Fruit fly (Drosophila melanogaster) S2 (cell line): ENCODE measurements around the gene CG6006.
A peak's percentile ranks its signal among the peaks of the same experiment; 100 is the strongest.

Source experiments
- CG8478 ChIP-seq: fragments of >200 bp; optimal IDR thresholded peaks from 2 replicates; lab custom pipeline; 2018
- CTCF ChIP-seq, 2 experiments: fragments of >200 bp; optimal IDR thresholded peaks; 2 replicates each; lab custom pipeline; 2018

The CG6006 gene

DNA sequence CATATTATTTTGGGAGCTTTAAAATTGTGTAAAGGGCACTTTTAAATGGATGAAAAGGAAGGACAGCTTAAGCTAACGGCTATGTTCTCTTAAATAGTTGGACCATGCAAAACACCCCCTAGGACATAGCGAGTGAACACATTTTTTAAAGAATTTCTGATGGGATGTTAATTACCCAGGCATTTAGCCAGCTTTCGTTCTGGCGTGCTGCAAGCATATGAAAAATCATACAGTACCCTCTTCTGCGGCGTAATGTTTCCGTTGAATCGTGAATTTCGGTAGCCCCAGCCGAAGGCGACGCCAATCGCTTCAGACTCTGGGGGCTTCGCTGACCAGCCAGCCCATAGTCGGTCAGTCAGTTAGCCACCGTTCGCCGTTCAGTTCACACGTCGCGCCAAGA lies at the start of gene CG6006:
TSS of gene CG6006 (plus strand) at position 301 of the 400 bp plus-strand sequence.
- no peak for TF ChIP-seq CG8478 (lab: Kevin White, UChicago)
- no peak for TF ChIP-seq CTCF (optimal IDR thresholded peaks at IDR 0.05; lab: Kevin White, UChicago)

DNA sequence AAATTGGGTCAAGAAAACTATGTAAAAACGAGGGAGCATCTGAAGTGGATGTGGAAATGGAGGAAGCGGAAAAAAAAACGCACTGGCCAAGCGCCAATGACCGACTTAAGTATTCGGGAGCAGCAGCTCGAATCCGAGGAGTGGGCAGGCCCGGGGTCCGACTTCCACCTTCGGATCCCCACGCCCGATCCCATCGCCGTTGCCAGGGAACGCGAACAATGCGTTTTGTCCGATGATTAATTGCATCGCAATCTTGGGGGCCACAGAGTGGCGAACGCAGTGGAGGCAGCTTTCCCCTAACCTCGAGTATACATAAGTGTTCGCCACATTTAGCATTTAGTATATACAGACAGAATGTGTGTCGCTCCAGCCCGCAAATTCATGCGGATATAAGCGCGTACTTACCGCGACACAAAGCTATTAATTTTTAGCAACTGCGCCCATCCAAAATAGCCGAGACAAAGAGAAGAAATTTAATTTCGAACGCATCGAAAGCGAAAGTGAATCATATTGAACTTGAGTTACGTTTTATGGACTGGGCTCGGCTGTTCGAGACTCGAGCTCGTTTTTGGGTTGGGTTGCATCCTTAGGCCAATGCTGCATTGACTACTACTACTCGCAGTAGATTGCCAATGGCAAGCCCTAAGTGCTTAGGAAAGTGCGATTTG lies 48.8 kb upstream of the CG6006 start:
- no peak for TF ChIP-seq CTCF (optimal IDR thresholded peaks at IDR 0.05; lab: Kevin White, UChicago)
- TF ChIP-seq CG8478 (lab: Kevin White, UChicago) = no peak

DNA sequence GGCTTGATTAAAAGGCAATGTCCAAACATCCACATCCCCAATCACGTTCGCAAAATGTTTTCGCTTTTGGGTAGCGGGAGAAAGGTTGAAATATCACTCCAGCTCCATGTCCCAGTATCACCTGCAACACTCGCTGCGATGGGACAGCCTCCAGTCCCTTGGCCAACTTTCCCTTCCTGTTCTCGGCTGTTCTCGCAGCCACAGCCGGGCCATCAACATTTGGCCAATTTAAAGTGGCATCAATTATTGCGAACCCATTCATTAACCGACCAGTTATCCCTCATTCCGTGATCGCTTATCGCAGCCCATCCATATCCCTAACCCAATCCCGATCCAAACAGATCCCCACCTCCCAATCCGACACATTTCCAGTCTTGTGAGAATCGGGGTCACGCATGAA lies 41.7 kb upstream of the CG6006 start:
- TF ChIP-seq CG8478 (lab: Kevin White, UChicago) (no peak), CTCF (optimal IDR thresholded peaks at IDR 0.05; lab: Kevin White, UChicago) (no peak)

DNA sequence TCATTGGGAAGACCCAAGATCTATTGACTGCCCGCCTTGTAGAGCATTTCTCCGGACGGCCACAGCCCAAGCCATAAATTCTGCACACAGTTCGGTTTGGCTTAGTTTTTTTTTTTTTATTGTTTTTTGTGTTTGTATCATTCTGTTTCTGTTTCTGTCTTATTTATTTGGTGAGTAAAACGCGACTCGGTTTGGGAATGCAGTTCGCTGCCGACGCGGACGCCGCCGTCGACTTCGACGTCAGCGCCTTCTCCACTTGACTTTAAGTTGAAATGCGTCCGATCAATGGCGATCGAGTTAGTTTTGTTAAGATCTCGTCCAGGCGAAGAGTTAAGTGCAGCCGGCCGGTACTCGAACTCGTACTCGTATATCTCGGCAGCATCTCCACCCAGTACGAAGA lies 38.9 kb upstream of the CG6006 start, which contains the start of gene Sb:
TSS of gene Sb (plus strand) at position 301 of the 400 bp plus-strand sequence.
- TF ChIP-seq CG8478 (lab: Kevin White, UChicago) (no peak), CTCF (optimal IDR thresholded peaks at IDR 0.05; lab: Kevin White, UChicago) (no peak)

DNA sequence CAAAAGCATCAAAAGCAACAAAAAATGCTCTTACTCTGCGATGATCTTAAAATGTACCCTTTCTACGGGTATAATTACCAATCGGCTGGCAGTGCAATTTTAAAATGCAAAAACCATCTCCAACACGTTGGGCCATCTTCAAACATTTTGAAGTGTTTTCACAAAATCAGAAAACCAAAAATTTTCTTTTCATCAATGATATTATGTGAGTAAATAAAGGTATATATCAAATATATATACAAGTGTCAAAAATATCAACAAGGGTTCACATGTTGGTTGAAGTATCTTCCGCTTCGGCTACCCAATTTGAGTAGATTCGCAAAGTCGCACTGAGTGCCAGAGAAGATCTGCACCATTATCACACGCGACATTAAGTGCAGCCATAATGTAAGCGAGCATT lies 37.4 kb upstream of the CG6006 start:
- TF ChIP-seq CG8478 (lab: Kevin White, UChicago) (no peak), CTCF (optimal IDR thresholded peaks at IDR 0.05; lab: Kevin White, UChicago) (no peak)

DNA sequence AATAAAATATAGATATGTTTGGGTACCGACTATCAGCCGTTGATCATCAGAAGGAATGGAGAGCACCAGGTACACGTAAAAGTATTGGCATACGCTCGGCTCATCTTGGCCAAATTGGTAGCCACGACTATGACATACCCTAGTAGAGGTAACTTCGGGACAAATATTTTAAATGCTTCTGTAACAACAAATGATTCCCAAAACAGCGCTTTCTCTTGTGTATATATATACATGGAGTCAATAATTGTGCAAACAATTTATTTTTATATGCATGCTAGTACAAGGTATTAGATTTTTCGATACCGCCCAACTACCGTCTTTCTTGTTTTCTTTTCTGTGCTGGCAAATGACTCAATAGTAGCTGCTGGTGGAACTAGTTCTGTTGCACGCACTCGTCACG lies 35.3 kb upstream of the CG6006 start:
- TF ChIP-seq CG8478 (lab: Kevin White, UChicago) = no peak
- no peak for TF ChIP-seq CTCF (optimal IDR thresholded peaks at IDR 0.05; lab: Kevin White, UChicago)

DNA sequence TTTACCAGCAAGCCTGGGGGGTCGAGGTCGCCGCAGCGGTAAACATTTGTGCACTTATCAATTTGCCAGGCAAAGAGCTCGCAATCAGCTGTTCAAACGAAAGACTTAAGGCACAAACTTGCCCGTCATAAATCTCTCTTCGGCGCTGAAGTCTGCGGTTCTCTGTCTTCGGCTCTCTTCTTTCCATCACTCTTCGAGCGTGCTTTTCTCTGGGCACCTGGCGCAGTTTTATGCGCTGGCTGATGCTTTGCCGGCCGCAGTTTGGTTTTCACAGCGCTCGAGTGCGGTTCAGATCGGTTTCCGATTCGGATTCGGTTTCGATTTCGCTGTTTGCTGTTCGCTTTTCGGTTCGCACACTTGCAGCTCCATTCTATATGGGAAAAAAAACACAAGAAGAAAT lies 26.3 kb upstream of the CG6006 start:
- TF ChIP-seq CTCF (optimal IDR thresholded peaks at IDR 0.05; lab: Kevin White, UChicago) (no peak), CG8478 (lab: Kevin White, UChicago) (no peak)

DNA sequence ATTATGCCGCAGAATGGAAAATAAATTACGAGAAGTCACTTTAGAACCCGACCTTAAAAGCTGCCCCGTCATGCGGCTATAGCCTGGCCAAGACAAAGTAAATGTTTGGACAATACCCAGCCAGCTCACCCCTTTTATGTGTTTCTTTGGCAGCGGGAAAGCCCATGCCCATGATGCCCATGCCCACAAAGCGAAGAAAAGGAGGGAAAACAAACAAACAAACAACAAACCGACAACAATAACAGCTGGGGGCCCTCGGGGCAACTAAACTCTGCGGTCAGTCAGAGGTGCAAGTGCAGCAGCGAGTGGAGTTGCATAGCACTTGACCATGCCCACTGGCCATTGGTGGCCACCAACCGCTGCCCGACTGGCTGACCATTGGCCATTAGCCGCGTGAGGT lies 19.2 kb upstream of the CG6006 start:
- TF ChIP-seq CG8478 (lab: Kevin White, UChicago) (no peak), CTCF (optimal IDR thresholded peaks at IDR 0.05; lab: Kevin White, UChicago) (no peak)

DNA sequence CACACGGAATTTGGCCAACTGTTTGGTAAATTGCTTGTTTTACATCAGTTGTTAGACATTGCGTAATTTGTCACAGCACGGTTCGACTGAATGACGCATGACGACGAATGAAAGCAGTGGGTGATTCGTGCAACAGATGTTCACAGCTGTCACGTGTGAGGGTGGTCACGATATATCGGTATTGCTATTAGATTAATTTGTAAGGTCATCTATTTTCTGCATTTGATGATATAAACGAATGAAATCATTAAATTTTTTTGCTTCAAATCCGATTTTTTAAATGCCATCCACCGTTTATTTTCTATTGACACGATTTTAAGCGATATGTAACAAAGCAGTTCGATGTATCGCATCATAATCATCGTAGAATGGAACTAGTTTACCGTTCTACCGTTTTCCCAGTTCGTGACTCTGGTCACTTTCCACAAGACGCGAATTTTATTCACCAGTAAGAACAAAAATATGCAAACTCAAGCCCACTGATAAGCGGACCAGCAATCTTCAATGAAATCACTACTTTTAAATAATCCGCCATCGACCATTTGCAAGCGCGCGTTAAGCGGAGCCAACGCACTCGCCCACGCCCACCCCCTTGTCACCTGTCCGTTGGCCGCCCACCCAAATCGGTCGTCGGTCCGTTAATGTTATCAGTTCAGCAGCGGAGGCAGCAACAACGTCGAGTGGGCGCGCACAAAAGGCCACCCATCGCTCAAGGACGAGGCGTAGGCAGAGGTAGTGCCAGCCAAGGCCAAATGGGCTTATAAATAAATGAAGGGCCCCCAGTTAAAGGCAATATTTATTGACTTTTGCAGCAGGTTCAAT lies 7.9 kb upstream of the CG6006 start, which contains the start of the genes Mic26-27 and CG5916:
TSS of gene Mic26-27 (minus strand) at position 224 of the 822 bp plus-strand sequence.
TSS of gene CG5916 (plus strand) at position 398 of the 822 bp plus-strand sequence.
- TF ChIP-seq CTCF (optimal IDR thresholded peaks at IDR 0.05; lab: Kevin White, UChicago) (peak; percentile 0 to 16), CG8478 (lab: Kevin White, UChicago) (no peak)

DNA sequence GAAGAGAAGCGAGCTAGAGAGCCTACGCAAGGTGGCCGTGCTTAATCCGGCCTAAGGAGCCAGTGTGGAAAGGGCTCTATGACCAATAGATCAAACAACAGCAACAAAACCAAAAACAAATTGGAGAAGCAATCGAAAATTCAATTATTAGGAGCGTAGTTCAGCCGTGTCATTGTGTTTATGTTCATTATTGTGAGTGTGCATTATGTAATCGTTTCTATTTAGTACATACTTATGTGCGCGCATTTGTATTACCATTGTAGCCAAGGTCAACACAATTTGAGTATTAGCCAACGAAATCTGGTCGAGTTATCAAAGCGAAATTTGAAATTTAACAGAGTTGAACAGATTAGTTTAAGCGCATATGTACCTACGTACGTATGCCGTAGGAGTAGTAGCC lies 6.1 kb upstream of the CG6006 start:
- TF ChIP-seq CG8478 (lab: Kevin White, UChicago) (no peak), CTCF (optimal IDR thresholded peaks at IDR 0.05; lab: Kevin White, UChicago) (no peak)

DNA sequence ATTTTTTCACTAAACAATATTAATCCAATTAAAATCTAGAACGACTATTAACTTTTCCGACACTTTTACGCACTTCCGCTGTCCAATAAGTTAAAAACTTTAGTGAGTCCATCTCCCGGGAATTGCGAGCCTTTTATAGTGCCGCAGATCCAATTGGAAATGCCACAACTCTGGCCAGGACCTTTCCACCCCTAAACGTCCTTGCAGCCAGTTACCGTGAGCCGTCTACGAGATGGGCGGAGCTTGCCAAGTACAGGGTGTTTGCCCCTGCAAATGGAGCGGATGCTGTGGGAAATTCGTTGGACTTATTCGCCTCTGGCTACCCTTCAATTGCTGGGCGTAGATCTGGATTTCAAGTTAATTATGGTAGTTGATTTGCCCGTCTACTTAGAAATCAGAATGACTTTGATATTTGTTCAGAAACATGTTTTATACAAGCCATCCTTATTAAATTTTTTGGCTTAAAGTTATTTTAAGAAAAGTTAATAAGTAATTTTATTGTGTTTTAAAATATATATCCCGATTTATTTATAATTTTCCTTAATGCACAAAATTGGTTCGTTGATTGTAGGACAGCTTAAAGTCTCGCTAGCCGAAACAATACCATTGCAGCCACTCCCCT lies 3.4 kb upstream of the CG6006 start, which contains the start of gene Fer2:
TSS of gene Fer2 (minus strand) at position 74 of the 622 bp plus-strand sequence.
- TF ChIP-seq CG8478 (lab: Kevin White, UChicago) (no peak), CTCF (optimal IDR thresholded peaks at IDR 0.05; lab: Kevin White, UChicago) (no peak)

DNA sequence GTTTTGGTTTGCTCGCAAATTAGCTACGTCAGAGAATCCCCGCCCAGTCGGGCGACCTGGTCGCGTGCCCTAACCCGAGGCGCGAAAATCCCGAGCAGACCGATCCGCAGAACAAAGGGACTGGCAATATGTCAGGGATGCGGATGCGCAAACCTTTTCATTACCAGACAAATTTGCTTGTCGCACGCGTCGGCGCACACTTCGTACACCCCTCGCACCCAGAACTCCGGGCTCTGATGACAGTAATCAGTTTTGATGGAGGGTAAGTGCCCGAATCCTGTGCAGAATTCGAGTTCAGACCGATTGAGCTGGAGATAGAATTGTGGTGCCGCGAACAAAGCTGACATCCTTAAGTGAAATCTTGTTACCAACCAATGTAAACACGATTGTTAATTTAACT lies 2.4 kb upstream of the CG6006 start:
- TF ChIP-seq CG8478 (lab: Kevin White, UChicago) (no peak), CTCF (optimal IDR thresholded peaks at IDR 0.05; lab: Kevin White, UChicago) (no peak)

DNA sequence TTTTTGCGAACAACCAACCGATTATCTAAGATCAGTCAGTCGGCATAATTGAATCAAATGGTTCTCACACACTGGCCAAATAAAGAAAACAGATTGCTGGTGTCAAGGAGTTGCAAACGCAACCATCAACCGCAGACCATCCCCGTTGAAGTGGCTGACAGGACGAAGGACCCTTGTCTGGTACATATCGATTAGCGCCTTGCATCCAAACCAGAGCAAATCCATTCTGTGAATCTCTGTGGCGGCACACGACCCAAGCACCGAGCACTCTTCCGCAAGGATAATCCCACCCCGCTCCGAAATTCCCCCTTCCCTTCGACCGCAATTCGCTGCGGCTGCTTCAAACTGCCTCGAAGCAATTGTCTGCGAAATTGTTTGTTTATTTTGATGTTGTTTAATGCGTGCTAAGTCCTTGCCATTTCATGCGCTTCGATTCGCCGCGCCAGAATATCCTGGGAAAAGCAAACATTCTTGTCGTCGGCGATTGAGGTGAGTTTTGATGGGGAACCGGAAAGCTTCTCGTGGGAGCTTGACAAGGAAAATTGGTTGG lies 1.4 kb upstream of the CG6006 start:
- TF ChIP-seq CTCF (optimal IDR thresholded peaks at IDR 0.05; lab: Kevin White, UChicago) (no peak), CG8478 (lab: Kevin White, UChicago) (no peak)

DNA sequence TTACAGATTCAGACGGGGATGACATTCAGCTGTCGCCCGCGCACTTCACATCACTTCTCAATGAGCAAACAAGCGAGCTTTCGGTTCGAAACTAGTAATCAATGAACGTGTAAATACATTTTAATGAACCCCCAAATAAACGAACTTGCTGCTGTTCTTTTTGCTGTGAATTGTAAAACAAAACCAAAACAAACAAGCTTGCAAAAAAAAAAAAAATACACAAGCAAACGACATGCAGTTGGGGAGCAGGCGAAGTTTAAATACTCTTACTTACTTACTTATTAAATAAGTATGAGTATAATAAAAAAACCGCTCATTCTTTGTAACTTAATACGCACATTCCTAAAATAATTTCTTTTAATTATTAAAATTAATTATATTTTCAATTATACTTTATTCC lies 519 bp upstream of the CG6006 start:
- TF ChIP-seq CG8478 (lab: Kevin White, UChicago) (no peak), CTCF (optimal IDR thresholded peaks at IDR 0.05; lab: Kevin White, UChicago) (no peak)
